Worm (Caenorhabditis elegans) whole organism, L4 larva: ENCODE measurements around the gene Y49E10.29.

Source experiments
- F10B5.3 ChIP-seq: sonication (generic microtip); optimal IDR thresholded peaks from 2 replicates; lab custom pipeline; 2016; ENCODE audit warnings: mild to moderate bottlenecking, missing genetic modification characterization, missing compliant biosample characterization
- F37D6.2 ChIP-seq: sonication (generic microtip); optimal IDR thresholded peaks from 2 replicates; lab custom pipeline; 2016; ENCODE audit warnings: mild to moderate bottlenecking, missing genetic modification characterization, missing compliant biosample characterization
- F44E2.7 ChIP-seq: fragments of 200-800 bp; sonication (Bioruptor generic); IDR thresholded peaks from 2 replicates; pipeline ENCODE4 v2.1.2; 2022; ENCODE audit warnings: missing genetic modification characterization, missing compliant biosample characterization
- T20F7.1 ChIP-seq: fragments of 200-800 bp; sonication (Bioruptor generic); optimal IDR thresholded peaks from 2 replicates; lab custom pipeline; 2018; ENCODE audit warnings: mild to moderate bottlenecking, missing genetic modification characterization, missing compliant biosample characterization
- Y5F2A.4 ChIP-seq: fragments of 200-800 bp; sonication (Bioruptor generic); optimal IDR thresholded peaks from 2 replicates; lab custom pipeline; 2018; ENCODE audit warnings: mild to moderate bottlenecking, missing genetic modification characterization, missing compliant biosample characterization
- Y75B8A.6 ChIP-seq: fragments of 200-800 bp; sonication (Bioruptor generic); IDR thresholded peaks from 2 replicates; pipeline ENCODE4 v1.3.6; 2022; ENCODE audit warnings: missing genetic modification reagents, missing genetic modification characterization, missing compliant biosample characterization
- ZK546.5 ChIP-seq, 2 experiments: sonication (generic microtip); optimal IDR thresholded peaks; 2 replicates each; lab custom pipeline; 2017; ENCODE audit warnings: missing biosample characterization in 2 of 2, missing genetic modification characterization in 2 of 2
- aha-1 ChIP-seq: fragments of 150-350 bp; peaks from one replicate; lab custom pipeline; 2014; ENCODE audit warnings: missing biosample characterization, missing genetic modification characterization
- aly-2 ChIP-seq: sonication (generic microtip); optimal IDR thresholded peaks from 2 replicates; lab custom pipeline; 2018; ENCODE audit warnings: missing biosample characterization, missing genetic modification characterization
- arid-1 ChIP-seq: fragments of 200-800 bp; sonication (Bioruptor generic); conservative IDR thresholded peaks from 2 replicates; pipeline ENCODE4 v1.3.6; 2022; ENCODE audit warnings: missing genetic modification reagents, missing genetic modification characterization, missing compliant biosample characterization
- ceh-20 ChIP-seq: fragments of 200-800 bp; sonication (Bioruptor generic); IDR thresholded peaks from 2 replicates; pipeline ENCODE4 v1.3.6; 2022; ENCODE audit warnings: missing genetic modification reagents, missing genetic modification characterization, missing compliant biosample characterization
- ceh-32 ChIP-seq: sonication (generic microtip); optimal IDR thresholded peaks from 2 replicates; lab custom pipeline; 2016; ENCODE audit warnings: mild to moderate bottlenecking, missing genetic modification characterization, missing compliant biosample characterization; ENCODE audit not compliant: poor library complexity
- ceh-82 ChIP-seq: sonication (generic microtip); optimal IDR thresholded peaks from 2 replicates; lab custom pipeline; 2017; ENCODE audit warnings: missing biosample characterization, missing genetic modification characterization
- cey-2 ChIP-seq: sonication (generic microtip); optimal IDR thresholded peaks from 3 replicates; lab custom pipeline; 2017; ENCODE audit warnings: missing genetic modification characterization, mild to moderate bottlenecking, missing compliant biosample characterization, antibody characterized with exemption, borderline replicate concordance; ENCODE audit not compliant: insufficient read depth
- ctbp-1 ChIP-seq: fragments of 200-800 bp; sonication (Bioruptor generic); IDR thresholded peaks from 2 replicates; pipeline ENCODE4 v1.3.6; 2022; ENCODE audit warnings: missing genetic modification reagents, missing genetic modification characterization, missing compliant biosample characterization
- daf-19 ChIP-seq: fragments of 200-800 bp; sonication (Bioruptor generic); conservative IDR thresholded peaks from 2 replicates; pipeline ENCODE4 v1.3.6; 2022; ENCODE audit warnings: missing genetic modification characterization, missing compliant biosample characterization
- dmd-6 ChIP-seq: fragments of 200-800 bp; sonication (Bioruptor generic); IDR thresholded peaks from 2 replicates; pipeline ENCODE4 v1.3.6; 2022; ENCODE audit warnings: missing genetic modification reagents, missing genetic modification characterization, missing compliant biosample characterization
- dmd-9 ChIP-seq: fragments of 200-800 bp; sonication (Bioruptor generic); IDR thresholded peaks from 2 replicates; pipeline ENCODE4 v1.3.6; 2022; ENCODE audit warnings: missing genetic modification reagents, missing genetic modification characterization, missing compliant biosample characterization
- dpl-1 ChIP-seq: fragments of 150-350 bp; optimal IDR thresholded peaks from 2 replicates; lab custom pipeline; 2014; ENCODE audit warnings: missing biosample characterization, missing genetic modification reagents, missing genetic modification characterization
- egl-27 ChIP-seq: sonication (generic microtip); optimal IDR thresholded peaks from 3 replicates; lab custom pipeline; 2017; ENCODE audit warnings: missing biosample characterization, missing genetic modification reagents, missing genetic modification characterization
- hif-1 ChIP-seq, 2 experiments: sonication (generic microtip); optimal IDR thresholded peaks; 2 replicates each; lab custom pipeline; 2016 to 2017; ENCODE audit warnings: missing compliant biosample characterization in 2 of 2, missing genetic modification characterization in 2 of 2, missing genetic modification reagents in 2 of 2, missing genotype in 2 of 2, mild to moderate bottlenecking in 1 of 2
- hlh-30 ChIP-seq: sonication (generic microtip); optimal IDR thresholded peaks from 2 replicates; lab custom pipeline; 2017; ENCODE audit warnings: antibody characterized with exemption, mild to moderate bottlenecking, missing genetic modification characterization, missing compliant biosample characterization; ENCODE audit not compliant: insufficient read depth
- lin-1 ChIP-seq: fragments of 200-800 bp; sonication (Bioruptor generic); IDR thresholded peaks from 2 replicates; pipeline ENCODE4 v1.3.6; 2022; ENCODE audit warnings: missing genetic modification reagents, missing genetic modification characterization, missing compliant biosample characterization
- lin-13 ChIP-seq: fragments of 150-350 bp; optimal IDR thresholded peaks from 2 replicates; lab custom pipeline; 2014; ENCODE audit warnings: missing biosample characterization, missing genetic modification reagents, missing genetic modification characterization
- lin-29 ChIP-seq: fragments of 200-800 bp; sonication (Bioruptor generic); IDR thresholded peaks from 2 replicates; pipeline ENCODE4 v1.3.6; 2022; ENCODE audit warnings: missing genetic modification reagents, missing genetic modification characterization, missing compliant biosample characterization
- lir-3 ChIP-seq: sonication (generic microtip); optimal IDR thresholded peaks from 2 replicates; lab custom pipeline; 2016; ENCODE audit warnings: mild to moderate bottlenecking, missing genetic modification characterization, missing compliant biosample characterization
- madf-9 ChIP-seq: fragments of 200-800 bp; sonication (Bioruptor generic); conservative IDR thresholded peaks from 2 replicates; pipeline ENCODE4 v1.3.6; 2022; ENCODE audit warnings: missing genetic modification reagents, missing genetic modification characterization, missing compliant biosample characterization
- mdl-1 ChIP-seq, 2 experiments: fragments of 150-350 bp in 1 of 2; sonication (generic microtip) in 1 of 2; optimal IDR thresholded peaks; 2 replicates each; lab custom pipeline; 2014 to 2017; ENCODE audit warnings: missing biosample characterization in 2 of 2, missing genetic modification characterization in 2 of 2
- mep-1 ChIP-seq: fragments of 150-350 bp; sonication (generic microtip); optimal IDR thresholded peaks from 3 replicates; lab custom pipeline; 2014; ENCODE audit warnings: missing biosample characterization, missing genetic modification characterization
- nhr-237 ChIP-seq: sonication (generic microtip); optimal IDR thresholded peaks from 2 replicates; lab custom pipeline; 2017; ENCODE audit warnings: missing biosample characterization, missing genetic modification characterization
- nhr-25 ChIP-seq: sonication (generic microtip); optimal IDR thresholded peaks from 2 replicates; lab custom pipeline; 2017; ENCODE audit warnings: missing genetic modification characterization, mild to moderate bottlenecking, missing compliant biosample characterization, antibody characterized with exemption, moderate library complexity, borderline replicate concordance; ENCODE audit not compliant: insufficient read depth
- nhr-28 ChIP-seq: fragments of 150-350 bp; optimal IDR thresholded peaks from 2 replicates; lab custom pipeline; 2014; ENCODE audit warnings: missing biosample characterization, missing genetic modification characterization
- nhr-6 ChIP-seq: fragments of 150-350 bp; optimal IDR thresholded peaks from 2 replicates; lab custom pipeline; 2014; ENCODE audit warnings: missing biosample characterization, missing genetic modification characterization
- nhr-77 ChIP-seq: fragments of 150-350 bp; optimal IDR thresholded peaks from 2 replicates; lab custom pipeline; 2014; ENCODE audit warnings: missing biosample characterization, missing genetic modification characterization
- rbr-2 ChIP-seq: sonication (generic microtip); optimal IDR thresholded peaks from 2 replicates; lab custom pipeline; 2016; ENCODE audit warnings: missing genotype, missing genetic modification characterization, missing compliant biosample characterization
- saeg-2 ChIP-seq: fragments of 200-800 bp; sonication (Bioruptor generic); IDR thresholded peaks from 2 replicates; pipeline ENCODE4 v1.3.6; 2022; ENCODE audit warnings: missing genetic modification reagents, missing genetic modification characterization, missing compliant biosample characterization
- skn-1 ChIP-seq: fragments of 150-350 bp; optimal IDR thresholded peaks from 2 replicates; lab custom pipeline; 2014; ENCODE audit warnings: missing biosample characterization, missing genetic modification characterization
- snpc-4 ChIP-seq: fragments of 150-350 bp; optimal IDR thresholded peaks from 2 replicates; lab custom pipeline; 2014; ENCODE audit warnings: missing biosample characterization, missing genetic modification characterization
- spr-1 ChIP-seq: sonication (generic microtip); optimal IDR thresholded peaks from 2 replicates; lab custom pipeline; 2016; ENCODE audit warnings: mild to moderate bottlenecking, missing genetic modification characterization, missing compliant biosample characterization
- tra-1 ChIP-seq: fragments of 200-800 bp; sonication (Bioruptor generic); IDR thresholded peaks from 2 replicates; pipeline ENCODE4 v1.3.6; 2022; ENCODE audit warnings: missing genetic modification reagents, missing genetic modification characterization, missing compliant biosample characterization
- unc-39 ChIP-seq: sonication (generic microtip); optimal IDR thresholded peaks from 2 replicates; lab custom pipeline; 2017; ENCODE audit warnings: missing biosample characterization, missing genetic modification characterization
- unc-62 ChIP-seq, 3 experiments: fragments of 150-350 bp in 1 of 3; sonication (generic microtip); optimal IDR thresholded peaks in 2 of 3; peaks in 1 of 3; 1 replicate in 1 of 3; 2 replicates in 2 of 3; lab custom pipeline; 2014 to 2017; ENCODE audit warnings: missing biosample characterization in 3 of 3, missing genetic modification characterization in 3 of 3, missing genetic modification reagents in 3 of 3, missing genotype in 1 of 3
- zip-11 ChIP-seq: fragments of 200-800 bp; sonication (Bioruptor generic); IDR thresholded peaks from 2 replicates; pipeline ENCODE4 v1.3.6; 2022; ENCODE audit warnings: missing genetic modification characterization, missing compliant biosample characterization
- zip-2 ChIP-seq: fragments of 150-350 bp; optimal IDR thresholded peaks from 2 replicates; lab custom pipeline; 2014; ENCODE audit warnings: missing biosample characterization, missing genetic modification characterization
- ztf-11 ChIP-seq: fragments of 150-350 bp; optimal IDR thresholded peaks from 2 replicates; lab custom pipeline; 2014; ENCODE audit warnings: missing biosample characterization, missing genetic modification characterization
- ztf-7 ChIP-seq: fragments of 150-350 bp; optimal IDR thresholded peaks from 2 replicates; lab custom pipeline; 2014; ENCODE audit warnings: missing biosample characterization, missing genetic modification characterization

The Y49E10.29 gene

ce11 chrIII:12453315-12453714 lies 15.7 kb upstream of the Y49E10.29 start, which contains the start of gene ani-1 (continued):
- TF ChIP-seq zip-2 (tag; lab: Kevin White, UChicago) = no peak
- TF ChIP-seq zip-11 (GFP tag; lab: Robert Waterston, UW) = no peak
- no peak for TF ChIP-seq ceh-20
- peak; percentile 81 for TF ChIP-seq aha-1
- TF ChIP-seq dmd-6 (GFP tag; lab: Robert Waterston, UW) = no peak
- no peak for TF ChIP-seq cey-2 (tag; lab: Kevin White, UChicago)
- no peak for TF ChIP-seq snpc-4 (tag; lab: Kevin White, UChicago)
- peak; percentile 63 for TF ChIP-seq nhr-6 (tag; lab: Kevin White, UChicago)
- no peak for TF ChIP-seq nhr-237 (tag; lab: Kevin White, UChicago)
- TF ChIP-seq daf-19 (GFP tag; lab: Robert Waterston, UW) = no peak
- TF ChIP-seq ztf-7 (tag; lab: Kevin White, UChicago) = no peak
- TF ChIP-seq arid-1 (GFP tag; lab: Robert Waterston, UW) = peak; percentile 42; the same call in 1 of the 2 replicates
- no peak for TF ChIP-seq tra-1 (GFP tag; lab: Robert Waterston, UW)
- no peak for TF ChIP-seq Y75B8A.6 (GFP tag; lab: Robert Waterston, UW)
- peak; percentile 54 for TF ChIP-seq hlh-30
- TF ChIP-seq nhr-28 (tag; lab: Kevin White, UChicago) = no peak
- no peak for TF ChIP-seq Y5F2A.4 (GFP tag; lab: Kevin White, UChicago)
- TF ChIP-seq spr-1 (tag; lab: Kevin White, UChicago) = peak; percentile 10
- no peak for TF ChIP-seq dmd-9 (GFP tag; lab: Robert Waterston, UW)
- no peak for TF ChIP-seq egl-27 (tag; lab: Kevin White, UChicago)
- no peak for TF ChIP-seq ZK546.5 (tag; optimal IDR thresholded peaks at IDR 0.05; lab: Kevin White, UChicago)
- TF ChIP-seq lir-3 (tag; lab: Kevin White, UChicago) = no peak
- peak; percentile 36 for TF ChIP-seq rbr-2 (tag; lab: Kevin White, UChicago)
- TF ChIP-seq aly-2 (tag; lab: Kevin White, UChicago) = no peak
- no peak for TF ChIP-seq F44E2.7 (GFP tag; lab: Robert Waterston, UW)
- no peak for TF ChIP-seq saeg-2 (GFP tag; lab: Robert Waterston, UW)
- TF ChIP-seq F10B5.3 = no peak
- TF ChIP-seq dpl-1 = peak; percentile 87
- TF ChIP-seq nhr-25 (tag; lab: Kevin White, UChicago) = peak; percentile 9
- no peak for TF ChIP-seq F37D6.2 (tag; lab: Kevin White, UChicago)
- TF ChIP-seq mep-1 (tag; lab: Kevin White, UChicago) = peak; percentile 69
- no peak for TF ChIP-seq mdl-1 (tag; optimal IDR thresholded peaks at IDR 0.05; lab: Kevin White, UChicago)
- TF ChIP-seq ctbp-1 = no peak
- no peak for TF ChIP-seq nhr-77 (tag; lab: Kevin White, UChicago)
- no peak for TF ChIP-seq unc-62 (GFP tag; optimal IDR thresholded peaks at IDR 0.05 in 1 of 2; lab: Kevin White, UChicago)
- TF ChIP-seq unc-62 (tag; optimal IDR thresholded peaks at IDR 0.05; lab: Kevin White, UChicago) = no peak
- peak in 1 of 2 experiments; percentile 33 for TF ChIP-seq hif-1 (tag; optimal IDR thresholded peaks at IDR 0.05; lab: Kevin White, UChicago)
- TF ChIP-seq ztf-11 (tag; lab: Kevin White, UChicago) = no peak
- TF ChIP-seq ceh-32 (tag; lab: Kevin White, UChicago) = no peak
- no peak for TF ChIP-seq ceh-82 (tag; lab: Kevin White, UChicago)
- TF ChIP-seq lin-1 (GFP tag; lab: Robert Waterston, UW) = no peak
- no peak for TF ChIP-seq skn-1
- TF ChIP-seq T20F7.1 (GFP tag; lab: Kevin White, UChicago) = no peak
- no peak for TF ChIP-seq unc-39
- TF ChIP-seq madf-9 (GFP tag; lab: Robert Waterston, UW) = no peak
- TF ChIP-seq lin-29 (GFP tag; lab: Robert Waterston, UW) = no peak
- peak; percentile 40 for TF ChIP-seq lin-13 (GFP tag; lab: Kevin White, UChicago)
- TF ChIP-seq, all 104 proteins: peak for 25
